Fruit fly (Drosophila melanogaster) whole organism, embryonic: ENCODE results near the gene mRF1.

Source experiments
- CG1024 ChIP-seq: fragments of 200-800 bp; sonication (Bioruptor generic); IDR thresholded peaks from 2 replicates; pipeline ENCODE4 v1.3.6; 2022; ENCODE audit warnings: missing biosample characterization, missing genetic modification characterization
- CG10543 ChIP-seq: fragments of 200-800 bp; sonication (Bioruptor generic); optimal IDR thresholded peaks from 3 replicates; lab custom pipeline; 2017; ENCODE audit warnings: missing biosample characterization, mild to moderate bottlenecking, missing genetic modification characterization, moderate library complexity
- CG12942 ChIP-seq: fragments of 200-800 bp; sonication (Bioruptor generic); optimal IDR thresholded peaks from 3 replicates; lab custom pipeline; 2016; ENCODE audit warnings: missing biosample characterization, missing genetic modification characterization
- CG14050 ChIP-seq: fragments of 200-800 bp; sonication (Bioruptor generic); IDR thresholded peaks from 3 replicates; pipeline ENCODE4 v1.3.6; 2022; ENCODE audit warnings: missing biosample characterization, missing genetic modification characterization
- CG14860 ChIP-seq: fragments of 200-800 bp; sonication (Bioruptor generic); IDR thresholded peaks from 3 replicates; pipeline ENCODE4 v1.3.6; 2022; ENCODE audit warnings: missing biosample characterization, missing genetic modification characterization; ENCODE audit not compliant: partially characterized antibody
- CG1603 ChIP-seq: fragments of 200-800 bp; sonication (Bioruptor generic); optimal IDR thresholded peaks from 2 replicates; lab custom pipeline; 2019; ENCODE audit warnings: missing biosample characterization, mild to moderate bottlenecking, missing genetic modification characterization, moderate library complexity
- CG30431 ChIP-seq: fragments of 200-800 bp; sonication (Bioruptor generic); optimal IDR thresholded peaks from 2 replicates; lab custom pipeline; 2017; ENCODE audit warnings: missing biosample characterization, missing genetic modification characterization
- CG31388 ChIP-seq: fragments of 200-800 bp; sonication (Bioruptor generic); optimal IDR thresholded peaks from 2 replicates; lab custom pipeline; 2016; ENCODE audit warnings: missing biosample characterization, missing genetic modification characterization
- CG3163 ChIP-seq: fragments of 200-800 bp; sonication (Bioruptor generic); optimal IDR thresholded peaks from 3 replicates; lab custom pipeline; 2016; ENCODE audit warnings: missing biosample characterization, missing genetic modification characterization
- CG4707 ChIP-seq: fragments of 200-800 bp; sonication (Bioruptor generic); optimal IDR thresholded peaks from 2 replicates; lab custom pipeline; 2018; ENCODE audit warnings: missing biosample characterization, mild to moderate bottlenecking, missing genetic modification characterization, moderate library complexity
- CG4730 ChIP-seq: fragments of 200-800 bp; sonication (Bioruptor generic); IDR thresholded peaks from 2 replicates; pipeline ENCODE4 v1.3.6; 2022; ENCODE audit warnings: missing biosample characterization, missing genetic modification characterization
- CG4854 ChIP-seq: fragments of 200-800 bp; sonication (Bioruptor generic); optimal IDR thresholded peaks from 2 replicates; lab custom pipeline; 2016; ENCODE audit warnings: missing biosample characterization, missing genetic modification characterization, inconsistent platforms
- CG6254 ChIP-seq: fragments of 200-800 bp; sonication (Bioruptor generic); optimal IDR thresholded peaks from 3 replicates; lab custom pipeline; 2017; ENCODE audit warnings: mild to moderate bottlenecking, missing biosample characterization, missing genetic modification reagents, missing genetic modification characterization
- CG7745 ChIP-seq: fragments of 200-800 bp; sonication (Bioruptor generic); optimal IDR thresholded peaks from 2 replicates; lab custom pipeline; 2018; ENCODE audit warnings: missing biosample characterization, mild to moderate bottlenecking, missing genetic modification characterization, moderate library complexity
- CG8388 ChIP-seq: fragments of 200-800 bp; sonication (Bioruptor generic); optimal IDR thresholded peaks from 2 replicates; lab custom pipeline; 2019; ENCODE audit warnings: missing biosample characterization, mild to moderate bottlenecking, missing genetic modification characterization, moderate library complexity
- Camta ChIP-seq: fragments of 200-800 bp; sonication (Bioruptor generic); optimal IDR thresholded peaks from 2 replicates; lab custom pipeline; 2016; ENCODE audit warnings: missing biosample characterization, missing genetic modification characterization
- GATAe ChIP-seq: fragments of 200-800 bp; sonication (Bioruptor generic); conservative IDR thresholded peaks from 2 replicates; pipeline ENCODE4 v1.3.6; 2022; ENCODE audit warnings: missing biosample characterization, missing genetic modification characterization
- Gug ChIP-seq: fragments of 200-800 bp; sonication (Bioruptor generic); IDR thresholded peaks from 4 replicates; pipeline ENCODE4 v1.3.6; 2022; ENCODE audit warnings: missing biosample characterization, missing genetic modification characterization
- Hand ChIP-seq: fragments of 200-800 bp; sonication (Bioruptor generic); optimal IDR thresholded peaks from 2 replicates; lab custom pipeline; 2017; ENCODE audit warnings: mild to moderate bottlenecking, missing biosample characterization, missing genetic modification reagents, missing genetic modification characterization
- Hmr ChIP-seq: fragments of 200-800 bp; sonication (Bioruptor generic); optimal IDR thresholded peaks from 3 replicates; lab custom pipeline; 2017; ENCODE audit warnings: mild to moderate bottlenecking, missing biosample characterization, missing genetic modification reagents, missing genetic modification characterization
- NC2β ChIP-seq: fragments of 200-800 bp; sonication (Bioruptor generic); optimal IDR thresholded peaks from 2 replicates; lab custom pipeline; 2016; ENCODE audit warnings: missing biosample characterization, missing genetic modification characterization
- Oli ChIP-seq: fragments of 200-800 bp; sonication (Bioruptor generic); optimal IDR thresholded peaks from 2 replicates; lab custom pipeline; 2018; ENCODE audit warnings: missing biosample characterization, mild to moderate bottlenecking, missing genetic modification characterization, moderate library complexity
- Rx ChIP-seq: fragments of 200-800 bp; sonication (Bioruptor generic); IDR thresholded peaks from 2 replicates; pipeline ENCODE4 v1.3.6; 2022; ENCODE audit warnings: missing biosample characterization, missing genetic modification characterization
- YL-1 ChIP-seq: fragments of 200-800 bp; sonication (Bioruptor generic); optimal IDR thresholded peaks from 3 replicates; lab custom pipeline; 2017; ENCODE audit warnings: missing biosample characterization, mild to moderate bottlenecking, missing genetic modification characterization
- ato ChIP-seq: fragments of 200-800 bp; sonication (Bioruptor generic); IDR thresholded peaks from 2 replicates; pipeline ENCODE4 v1.3.6; 2022; ENCODE audit warnings: missing biosample characterization, missing genetic modification characterization; ENCODE audit not compliant: partially characterized antibody
- dan ChIP-seq: fragments of 200-800 bp; sonication (Bioruptor generic); IDR thresholded peaks from 2 replicates; pipeline ENCODE4 v1.3.6; 2022; ENCODE audit warnings: missing biosample characterization, missing genetic modification characterization
- dmrt99B ChIP-seq: fragments of 200-800 bp; sonication (Bioruptor generic); optimal IDR thresholded peaks from 2 replicates; lab custom pipeline; 2018; ENCODE audit warnings: missing biosample characterization, mild to moderate bottlenecking, missing genetic modification characterization, moderate library complexity
- en ChIP-seq: fragments of 200-800 bp; sonication (Bioruptor generic); optimal IDR thresholded peaks from 2 replicates; lab custom pipeline; 2016; ENCODE audit warnings: missing biosample characterization, missing genetic modification characterization
- eyg ChIP-seq: fragments of 200-800 bp; sonication (Bioruptor generic); optimal IDR thresholded peaks from 3 replicates; lab custom pipeline; 2016; ENCODE audit warnings: missing biosample characterization, missing genetic modification characterization
- fd102C ChIP-seq: fragments of 200-800 bp; sonication (Bioruptor generic); optimal IDR thresholded peaks from 2 replicates; lab custom pipeline; 2018; ENCODE audit warnings: missing biosample characterization, mild to moderate bottlenecking, missing genetic modification characterization, moderate library complexity
- fd96Cb ChIP-seq: fragments of 200-800 bp; sonication (Bioruptor generic); optimal IDR thresholded peaks from 2 replicates; lab custom pipeline; 2018; ENCODE audit warnings: missing biosample characterization, mild to moderate bottlenecking, missing genetic modification characterization, moderate library complexity
- ftz-f1 ChIP-seq: fragments of 200-800 bp; sonication (Bioruptor generic); optimal IDR thresholded peaks from 2 replicates; lab custom pipeline; 2016; ENCODE audit warnings: missing biosample characterization, missing genetic modification characterization
- fu2 ChIP-seq: fragments of 200-800 bp; sonication (Bioruptor generic); optimal IDR thresholded peaks from 2 replicates; lab custom pipeline; 2016; ENCODE audit warnings: missing biosample characterization, missing genetic modification characterization
- grau ChIP-seq: fragments of 200-800 bp; optimal IDR thresholded peaks from 3 replicates; lab custom pipeline; 2019; ENCODE audit warnings: missing biosample characterization, mild to moderate bottlenecking, missing genetic modification characterization, moderate library complexity
- hkb ChIP-seq, 2 experiments: fragments of 200-800 bp in 1 of 2; fragments of >200 bp in 1 of 2; sonication (Bioruptor generic) in 1 of 2; IDR thresholded peaks in 1 of 2; optimal IDR thresholded peaks in 1 of 2; 2 replicates each; pipeline versions ENCODE4 v1.3.6 to Lab custom; 2017 to 2022; ENCODE audit warnings: missing biosample characterization in 1 of 2, missing genetic modification characterization in 1 of 2
- lola ChIP-seq, 3 experiments: fragments of >200 bp in 2 of 3; fragments of 200-800 bp in 1 of 3; sonication (Bioruptor generic) in 1 of 3; optimal IDR thresholded peaks; 2 replicates each; lab custom pipeline; 2017 to 2019; ENCODE audit warnings: missing biosample characterization in 3 of 3, missing genetic modification characterization in 3 of 3, mild to moderate bottlenecking in 1 of 3, moderate library complexity in 1 of 3
- nau ChIP-seq: fragments of 200-800 bp; sonication (Bioruptor generic); optimal IDR thresholded peaks from 3 replicates; lab custom pipeline; 2017; ENCODE audit warnings: missing biosample characterization, mild to moderate bottlenecking, missing genetic modification characterization, missing genetic modification reagents
- nmo ChIP-seq: fragments of 200-800 bp; sonication (Bioruptor generic); optimal IDR thresholded peaks from 2 replicates; lab custom pipeline; 2018; ENCODE audit warnings: missing biosample characterization, mild to moderate bottlenecking, missing genetic modification characterization, moderate library complexity
- oc ChIP-seq: fragments of 200-800 bp; sonication (Bioruptor generic); optimal IDR thresholded peaks from 2 replicates; lab custom pipeline; 2018; ENCODE audit warnings: missing biosample characterization, mild to moderate bottlenecking, missing genetic modification characterization, moderate library complexity
- pb ChIP-seq: fragments of 200-800 bp; sonication (Bioruptor generic); optimal IDR thresholded peaks from 3 replicates; lab custom pipeline; 2016; ENCODE audit warnings: missing biosample characterization, missing genetic modification characterization
- pho ChIP-seq: fragments of 200-800 bp; sonication (Bioruptor generic); optimal IDR thresholded peaks from 2 replicates; lab custom pipeline; 2016; ENCODE audit warnings: missing biosample characterization, missing genetic modification characterization
- sd ChIP-seq: fragments of 200-800 bp; sonication (Bioruptor generic); optimal IDR thresholded peaks from 3 replicates; lab custom pipeline; 2018; ENCODE audit warnings: missing biosample characterization, mild to moderate bottlenecking, missing genetic modification characterization, moderate library complexity
- sens-2 ChIP-seq: fragments of 200-800 bp; sonication (Bioruptor generic); IDR thresholded peaks from 2 replicates; pipeline ENCODE4 v1.3.6; 2022; ENCODE audit warnings: missing biosample characterization, missing genetic modification characterization
- tll ChIP-seq, 2 experiments: fragments of 200-800 bp in 1 of 2; fragments of >200 bp in 1 of 2; sonication (Bioruptor generic) in 1 of 2; optimal IDR thresholded peaks; 2 replicates each; lab custom pipeline; 2017 to 2019; ENCODE audit warnings: missing biosample characterization in 2 of 2, missing genetic modification characterization in 2 of 2, mild to moderate bottlenecking in 1 of 2, moderate library complexity in 1 of 2
- trh ChIP-seq: fragments of 200-800 bp; sonication (Bioruptor generic); optimal IDR thresholded peaks from 2 replicates; lab custom pipeline; 2016; ENCODE audit warnings: missing biosample characterization, missing genetic modification characterization
- twi ChIP-seq: fragments of 200-800 bp; optimal IDR thresholded peaks from 2 replicates; lab custom pipeline; 2019; ENCODE audit warnings: missing biosample characterization, mild to moderate bottlenecking, missing genetic modification characterization, moderate library complexity
- vnd ChIP-seq: fragments of 200-800 bp; sonication (Bioruptor generic); IDR thresholded peaks from 3 replicates; pipeline ENCODE4 v1.3.6; 2022; ENCODE audit warnings: missing biosample characterization, missing genetic modification characterization; ENCODE audit not compliant: partially characterized antibody
- wek ChIP-seq: fragments of 200-800 bp; sonication (Bioruptor generic); optimal IDR thresholded peaks from 3 replicates; lab custom pipeline; 2018; ENCODE audit warnings: missing biosample characterization, mild to moderate bottlenecking, missing genetic modification characterization, moderate library complexity
- wor ChIP-seq: fragments of 200-800 bp; sonication (Bioruptor generic); IDR thresholded peaks from 2 replicates; pipeline ENCODE4 v1.3.6; 2022; ENCODE audit warnings: missing biosample characterization, missing genetic modification characterization
- yki ChIP-seq: fragments of >200 bp; optimal IDR thresholded peaks from 3 replicates; lab custom pipeline; 2018

Gene mRF1

dm6 chr2L:13205256-13205655, 14.5 kb upstream of the mRF1 start (continued):
- peak; percentile 95 for TF ChIP-seq ftz-f1 (GFP tag; lab: Kevin White, UChicago)
- TF ChIP-seq yki = no peak
- TF ChIP-seq CG7745 (tag; lab: Kevin White, UChicago) = no peak
- peak; percentile 55 for TF ChIP-seq Hmr (GFP tag; lab: Kevin White, UChicago)
- TF ChIP-seq fd96Cb (tag; lab: Kevin White, UChicago) = no peak
- no peak for TF ChIP-seq GATAe (GFP tag; lab: Robert Waterston, UW)
- no peak for TF ChIP-seq CG14050
- no peak for TF ChIP-seq Oli (tag; lab: Kevin White, UChicago)
- no peak for TF ChIP-seq vnd (GFP tag; lab: Robert Waterston, UW)
- TF ChIP-seq CG10543 (GFP tag; lab: Kevin White, UChicago) = peak; percentile 91
- TF ChIP-seq CG3163 (GFP tag; lab: Kevin White, UChicago) = no peak
- TF ChIP-seq eyg (GFP tag; lab: Kevin White, UChicago) = no peak
- TF ChIP-seq lola (GFP tag; optimal IDR thresholded peaks at IDR 0.05; lab: Kevin White, UChicago) = no peak
- peak; percentile 2 for TF ChIP-seq YL-1 (GFP tag; lab: Kevin White, UChicago)
- no peak for TF ChIP-seq grau
- no peak for TF ChIP-seq en
- TF ChIP-seq CG31388 = no peak
- TF ChIP-seq wek (GFP tag; lab: Kevin White, UChicago) = peak; percentile 26
- no peak for TF ChIP-seq CG1024 (GFP tag; lab: Robert Waterston, UW)
- TF ChIP-seq tll (GFP tag; optimal IDR thresholded peaks at IDR 0.05; lab: Kevin White, UChicago) = peak in 1 of 2 experiments; percentile 64
- peak; percentile 20 for TF ChIP-seq CG1603 (tag; lab: Kevin White, UChicago)
- TF ChIP-seq dmrt99B = peak; percentile 23
- no peak for TF ChIP-seq trh (GFP tag; lab: Kevin White, UChicago)
- no peak for TF ChIP-seq Rx (GFP tag; lab: Robert Waterston, UW)
- peak; percentile 64 for TF ChIP-seq pho (GFP tag; lab: Kevin White, UChicago)
- peak; percentile 60 for TF ChIP-seq CG6254 (GFP tag; lab: Kevin White, UChicago)
- TF ChIP-seq nmo = no peak
- peak; percentile 46 for TF ChIP-seq twi
- no peak for TF ChIP-seq CG8388 (GFP tag; lab: Kevin White, UChicago)
- no peak for TF ChIP-seq pb (GFP tag; lab: Kevin White, UChicago)
- TF ChIP-seq dan (GFP tag; lab: Robert Waterston, UW) = no peak
- no peak for TF ChIP-seq CG14860 (GFP tag; lab: Robert Waterston, UW)
- TF ChIP-seq sd (tag; lab: Kevin White, UChicago) = peak; percentile 84
- TF ChIP-seq CG12942 (GFP tag; lab: Kevin White, UChicago) = no peak
- TF ChIP-seq CG4707 (GFP tag; lab: Kevin White, UChicago) = peak; percentile 55
- no peak for TF ChIP-seq fd102C (GFP tag; lab: Kevin White, UChicago)
- TF ChIP-seq Gug (GFP tag; lab: Robert Waterston, UW) = no peak
- 0 out of 2 replicates have a peak, but pooled peaks have one; percentile 24 for TF ChIP-seq CG4730 (GFP tag; lab: Robert Waterston, UW)
- TF ChIP-seq NC2β (GFP tag; lab: Kevin White, UChicago) = no peak
- TF ChIP-seq hkb (optimal IDR thresholded peaks at IDR 0.05; lab: Kevin White, UChicago) = no peak
- TF ChIP-seq hkb (GFP tag; IDR thresholded peaks at IDR 0.05; lab: Robert Waterston, UW) = peak; percentile 79
- TF ChIP-seq Hand (GFP tag; lab: Kevin White, UChicago) = peak; percentile 71
- no peak for TF ChIP-seq Camta
- no peak; the same call in 1 of the 2 replicates for TF ChIP-seq sens-2 (GFP tag; lab: Robert Waterston, UW)
- TF ChIP-seq ato (GFP tag; lab: Robert Waterston, UW) = no peak
- TF ChIP-seq nau (GFP tag; lab: Kevin White, UChicago) = no peak
- TF ChIP-seq fu2 = no peak
- no peak for TF ChIP-seq wor
- no peak for TF ChIP-seq CG30431 (GFP tag; lab: Kevin White, UChicago)
- no peak for TF ChIP-seq CG4854
- TF ChIP-seq oc = no peak
